Worm (Caenorhabditis elegans): ENCODE results near the gene C10C6.3.

- TF ChIP-seq ztf-11 (tag; optimal IDR thresholded peaks at IDR 0.05), result no peak
- TF ChIP-seq nhr-129 (tag; optimal IDR thresholded peaks at IDR 0.05), result no peak
- TF ChIP-seq snpc-4 (tag; optimal IDR thresholded peaks at IDR 0.05), result no peak
- TF ChIP-seq aly-2 (tag; optimal IDR thresholded peaks at IDR 0.05), result no peak
- TF ChIP-seq unc-55 (GFP tag; optimal IDR thresholded peaks at IDR 0.05), result no peak
- TF ChIP-seq mdl-1 (tag; optimal IDR thresholded peaks at IDR 0.05), result no peak
- TF ChIP-seq unc-62 (GFP tag; optimal IDR thresholded peaks at IDR 0.05), result no peak
- TF ChIP-seq nhr-77 (tag; optimal IDR thresholded peaks at IDR 0.05), result no peak
- TF ChIP-seq ama-1 (optimal IDR thresholded peaks at IDR 0.05), result no peak
These were observed 4.9 kb upstream of the C10C6.3 start, which contains the start of the genes C10C6.13 and wht-2 for ce11 chrIV:11469698-11470591.
